Worm (Caenorhabditis elegans): ENCODE results near the gene pbo-6.
A peak's percentile ranks its signal among the peaks of the same experiment; 100 is the strongest.

Gene pbo-6

ce11 chrX:17423894-17424594 is 4.8 kb upstream of the pbo-6 start:
- TF ChIP-seq ceh-90 (tag; optimal IDR thresholded peaks at IDR 0.05) (no peak), nhr-20 (tag; optimal IDR thresholded peaks at IDR 0.05) (peak; percentile 67), tlp-1 (tag; optimal IDR thresholded peaks at IDR 0.05) (no peak), nhr-90 (tag; optimal IDR thresholded peaks at IDR 0.05; ENCODE audit: poor library complexity) (peak; percentile 23), nhr-76 (tag; optimal IDR thresholded peaks at IDR 0.05) (no peak), F16B12.6 (tag; optimal IDR thresholded peaks at IDR 0.05) (no peak), unc-130 (tag; optimal IDR thresholded peaks at IDR 0.05) (no peak), alr-1 (tag; optimal IDR thresholded peaks at IDR 0.05; ENCODE audit: borderline replicate concordance) (no peak), nhr-77 (tag; optimal IDR thresholded peaks at IDR 0.05) (no peak), snpc-4 (tag; optimal IDR thresholded peaks at IDR 0.05) (no peak), blmp-1 (tag; optimal IDR thresholded peaks at IDR 0.05) (peak; percentile 29), nhr-11 (tag; optimal IDR thresholded peaks at IDR 0.05) (no peak), tbx-2 (tag; optimal IDR thresholded peaks at IDR 0.05) (no peak), dpl-1 (GFP tag; optimal IDR thresholded peaks at IDR 0.05) (no peak), C16A3.4 (tag; optimal IDR thresholded peaks at IDR 0.05) (no peak), sup-37 (GFP tag; optimal IDR thresholded peaks at IDR 0.05) (no peak), unc-30 (tag; optimal IDR thresholded peaks at IDR 0.05) (no peak), nhr-84 (tag; optimal IDR thresholded peaks at IDR 0.05) (no peak), ama-1 (optimal IDR thresholded peaks at IDR 0.05) (no peak), nhr-237 (tag; optimal IDR thresholded peaks at IDR 0.05) (no peak), zag-1 (tag; optimal IDR thresholded peaks at IDR 0.05) (no peak), xbp-1 (tag; optimal IDR thresholded peaks at IDR 0.05) (no peak), mdl-1 (tag; optimal IDR thresholded peaks at IDR 0.05) (peak in 1 of 2 experiments; percentile 67), ceh-88 (GFP tag; IDR thresholded peaks at IDR 0.05) (no peak), unc-86 (tag; optimal IDR thresholded peaks at IDR 0.05) (no peak), aha-1 (tag; optimal IDR thresholded peaks at IDR 0.05) (no peak), lin-39 (tag; optimal IDR thresholded peaks at IDR 0.05) (no peak), ces-1 (GFP tag; optimal IDR thresholded peaks at IDR 0.05) (no peak), vab-15 (tag; optimal IDR thresholded peaks at IDR 0.05) (no peak), C04F5.9 (tag; optimal IDR thresholded peaks at IDR 0.05) (no peak), hlh-4 (tag; optimal IDR thresholded peaks at IDR 0.05) (no peak), lin-15B (tag; optimal IDR thresholded peaks at IDR 0.05) (no peak), snu-23 (GFP tag; optimal IDR thresholded peaks at IDR 0.05) (peak; percentile 13), rnt-1 (tag; optimal IDR thresholded peaks at IDR 0.05) (peak; percentile 6), jun-1 (tag; optimal IDR thresholded peaks at IDR 0.05) (no peak), zip-4 (GFP tag; optimal IDR thresholded peaks at IDR 0.05) (no peak), unc-62 (GFP tag; optimal IDR thresholded peaks at IDR 0.05) (no peak), lsy-2 (tag; optimal IDR thresholded peaks at IDR 0.05) (peak in 1 of 2 experiments; percentile 2), ceh-8 (GFP tag; optimal IDR thresholded peaks at IDR 0.05) (no peak), elt-3 (tag; optimal IDR thresholded peaks at IDR 0.05) (peak in 1 of 6 experiments; percentile 35), fkh-10 (GFP tag; optimal IDR thresholded peaks at IDR 0.05) (no peak), fkh-8 (tag; optimal IDR thresholded peaks at IDR 0.05) (no peak), sptf-1 (tag; optimal IDR thresholded peaks at IDR 0.05) (no peak), elt-2 (tag; optimal IDR thresholded peaks at IDR 0.05) (no peak), nhr-28 (tag; optimal IDR thresholded peaks at IDR 0.05) (no peak), efl-3 (GFP tag; optimal IDR thresholded peaks at IDR 0.05) (no peak), hpl-2 (GFP tag; optimal IDR thresholded peaks at IDR 0.05) (no peak), nhr-71 (tag; optimal IDR thresholded peaks at IDR 0.05) (peak; percentile 55), pqm-1 (tag; optimal IDR thresholded peaks at IDR 0.05) (no peak), pag-3 (tag; optimal IDR thresholded peaks at IDR 0.05; ENCODE audit: borderline replicate concordance, insufficient read depth) (no peak), ztf-11 (tag; optimal IDR thresholded peaks at IDR 0.05) (no peak), lin-13 (GFP tag; optimal IDR thresholded peaks at IDR 0.05) (peak; percentile 4), hlh-17 (GFP tag; optimal IDR thresholded peaks at IDR 0.05; ENCODE audit: borderline replicate concordance) (no peak)

Data from whole organism, L1 larva.